Fruit fly (Drosophila melanogaster) S2 (cell line): ENCODE data around the gene CG1368.

Experiments
- CG8478 ChIP-seq: fragments of >200 bp; optimal IDR thresholded peaks from 2 replicates; lab custom pipeline; 2018
- CTCF ChIP-seq, 2 experiments: fragments of >200 bp; optimal IDR thresholded peaks; 2 replicates each; lab custom pipeline; 2018

dm6 chrX:14218045-14218483 is 43.5 kb downstream of the CG1368 start:
- TF ChIP-seq CG8478 (lab: Kevin White, UChicago) (no peak), CTCF (optimal IDR thresholded peaks at IDR 0.05; lab: Kevin White, UChicago) (no peak)
